Fruit fly (Drosophila melanogaster): ENCODE measurements around the gene sog.
A peak's percentile ranks its signal among the peaks of the same experiment; 100 is the strongest.

The sog gene

dm6 chrX:15582853-15583252, 50.4 kb downstream of the sog start, which contains the start of the genes CG9215 and CG8097 (continued):
- TF ChIP-seq dm (GFP tag; optimal IDR thresholded peaks at IDR 0.05) = peak; percentile 63
- peak; percentile 17 for TF ChIP-seq Camta (GFP tag; optimal IDR thresholded peaks at IDR 0.05)
- TF ChIP-seq Adf1 (GFP tag; IDR thresholded peaks at IDR 0.05) = no peak
- peak; percentile 20 for TF ChIP-seq gro (GFP tag; optimal IDR thresholded peaks at IDR 0.05)
- TF ChIP-seq az2 (GFP tag; optimal IDR thresholded peaks at IDR 0.05) = peak; percentile 18
- TF ChIP-seq Xrp1 (GFP tag; IDR thresholded peaks at IDR 0.05) = peak; percentile 21; the same call in 1 of the 2 replicates
- peak; percentile 37 for TF ChIP-seq pho (GFP tag; optimal IDR thresholded peaks at IDR 0.05)
- peak; percentile 43 for TF ChIP-seq CG3847 (GFP tag; IDR thresholded peaks at IDR 0.05)
- peak; percentile 4 for TF ChIP-seq CG9876 (GFP tag; optimal IDR thresholded peaks at IDR 0.05)
- peak; percentile 54 for TF ChIP-seq Dp (GFP tag; optimal IDR thresholded peaks at IDR 0.05)
- peak; percentile 31 for TF ChIP-seq CG6272 (GFP tag; IDR thresholded peaks at IDR 0.05)
- peak; percentile 61 for TF ChIP-seq MBD-R2 (GFP tag; IDR thresholded peaks at IDR 0.05)
- TF ChIP-seq Bgb (GFP tag; IDR thresholded peaks at IDR 0.05; ENCODE audit: partially characterized antibody) = peak; percentile 91
- no peak for TF ChIP-seq twi (tag; optimal IDR thresholded peaks at IDR 0.05)
- peak; percentile 8 for TF ChIP-seq CG8388 (GFP tag; optimal IDR thresholded peaks at IDR 0.05)
- TF ChIP-seq lola (GFP tag; optimal IDR thresholded peaks at IDR 0.05) = peak in 1 of 3 experiments; percentile 34
- TF ChIP-seq Trl (optimal IDR thresholded peaks at IDR 0.05) = no peak
- peak; percentile 6 for TF ChIP-seq Trl (GFP tag; optimal IDR thresholded peaks at IDR 0.05)
- peak; percentile 98 for TF ChIP-seq Scr (GFP tag; IDR thresholded peaks at IDR 0.05; ENCODE audit: partially characterized antibody)
- peak; percentile 47 for TF ChIP-seq Myb (GFP tag; optimal IDR thresholded peaks at IDR 0.05)
- peak; percentile 37 for TF ChIP-seq CG10147 (GFP tag; optimal IDR thresholded peaks at IDR 0.05)
- TF ChIP-seq sens (GFP tag) = peak; percentile 88
- TF ChIP-seq CG9817 (tag; optimal IDR thresholded peaks at IDR 0.05) = peak; percentile 18
- peak; percentile 14 for TF ChIP-seq Abd-B (GFP tag; optimal IDR thresholded peaks at IDR 0.05)
- peak; percentile 74 for TF ChIP-seq CG9215 (GFP tag; IDR thresholded peaks at IDR 0.05)
- TF ChIP-seq crp (GFP tag; optimal IDR thresholded peaks at IDR 0.05) = peak in 1 of 2 experiments; percentile 25
- TF ChIP-seq tna (GFP tag; IDR thresholded peaks at IDR 0.05; ENCODE audit: partially characterized antibody) = peak; percentile 82
- no peak for TF ChIP-seq Mrtf (GFP tag; IDR thresholded peaks at IDR 0.05)
- peak; percentile 3 for TF ChIP-seq CG33213 (GFP tag; optimal IDR thresholded peaks at IDR 0.05)
- TF ChIP-seq Ssrp (tag; optimal IDR thresholded peaks at IDR 0.05) = peak; percentile 10
- peak in 1 of 2 experiments; percentile 5 for TF ChIP-seq chif (GFP tag; optimal IDR thresholded peaks at IDR 0.05)
- peak; percentile 57 for TF ChIP-seq CG12659 (GFP tag; optimal IDR thresholded peaks at IDR 0.05)
- no peak for TF ChIP-seq CG11398 (GFP tag; optimal IDR thresholded peaks at IDR 0.05)
- TF ChIP-seq CG7963 (GFP tag; IDR thresholded peaks at IDR 0.05; ENCODE audit: partially characterized antibody) = peak; percentile 82
- TF ChIP-seq Awh (GFP tag; IDR thresholded peaks at IDR 0.05) = no peak
- peak; percentile 68; the same call in 1 of the 2 replicates for TF ChIP-seq CG42726 (GFP tag; IDR thresholded peaks at IDR 0.05; ENCODE audit: partially characterized antibody)
- TF ChIP-seq CG8281 (tag; optimal IDR thresholded peaks at IDR 0.05) = no peak
- peak; percentile 25 for TF ChIP-seq CG1792 (GFP tag; optimal IDR thresholded peaks at IDR 0.05)
- TF ChIP-seq CG16813 (GFP tag; IDR thresholded peaks at IDR 0.05; ENCODE audit: partially characterized antibody) = peak; percentile 96
- peak; percentile 39 for TF ChIP-seq CG4617 (GFP tag; optimal IDR thresholded peaks at IDR 0.05; ENCODE audit: borderline replicate concordance)
- TF ChIP-seq Dip3 (GFP tag; optimal IDR thresholded peaks at IDR 0.05) = peak; percentile 44
- TF ChIP-seq Atf-2 (GFP tag; optimal IDR thresholded peaks at IDR 0.05) = no peak
- peak; percentile 2 for TF ChIP-seq Sry-β (GFP tag; optimal IDR thresholded peaks at IDR 0.05)
- TF ChIP-seq chn (GFP tag; optimal IDR thresholded peaks at IDR 0.05) = peak; percentile 11
- TF ChIP-seq CG12236 (GFP tag; optimal IDR thresholded peaks at IDR 0.05) = no peak
- TF ChIP-seq CG12744 (GFP tag; optimal IDR thresholded peaks at IDR 0.05) = no peak
- TF ChIP-seq ab (GFP tag; optimal IDR thresholded peaks at IDR 0.05) = no peak
- TF ChIP-seq pzg (GFP tag; optimal IDR thresholded peaks at IDR 0.05) = peak; percentile 59
- TF ChIP-seq CG12299 (tag; optimal IDR thresholded peaks at IDR 0.05) = no peak
- TF ChIP-seq CG10267 (tag; optimal IDR thresholded peaks at IDR 0.05) = peak; percentile 94
- TF ChIP-seq Ravus (GFP tag; IDR thresholded peaks at IDR 0.05) = no peak
